Fruit fly (Drosophila melanogaster): ENCODE results near the gene eRF1.

The eRF1 gene

dm6 chr3L:20354872-20355271 lies 6.7 kb downstream of the eRF1 start:
- no peak for TF ChIP-seq CG15710 (tag; optimal IDR thresholded peaks at IDR 0.05)
- no peak for TF ChIP-seq Pif1A (GFP tag; optimal IDR thresholded peaks at IDR 0.05)
- no peak for TF ChIP-seq CG10348 (GFP tag; IDR thresholded peaks at IDR 0.05)
- TF ChIP-seq CG4496 (GFP tag; IDR thresholded peaks at IDR 0.05) = no peak
- no peak for TF ChIP-seq rn (GFP tag; IDR thresholded peaks at IDR 0.05)
- TF ChIP-seq EcR (GFP tag; optimal IDR thresholded peaks at IDR 0.05) = peak; percentile 82
- TF ChIP-seq CG8301 (tag; optimal IDR thresholded peaks at IDR 0.05) = no peak

- no peak for TF ChIP-seq CG4496 (GFP tag; IDR thresholded peaks at IDR 0.05)
- TF ChIP-seq CG17806 (tag; optimal IDR thresholded peaks at IDR 0.05) = no peak
- TF ChIP-seq CG8159 (tag; optimal IDR thresholded peaks at IDR 0.05) = no peak
Measured at dm6 chr3L:20356613-20357012, 8.5 kb downstream of the eRF1 start, which contains the start of gene kin17. kin17 (plus strand) TSS chr3L:20356807.

dm6 chr3L:20358212-20358611 lies 10.1 kb downstream of the eRF1 start, which contains the start of gene CG5665:
CG5665 (plus strand) TSS chr3L:20358512.
- no peak for TF ChIP-seq CG14655 (GFP tag; optimal IDR thresholded peaks at IDR 0.05)
- TF ChIP-seq CG9948 (tag; optimal IDR thresholded peaks at IDR 0.05) = no peak
- TF ChIP-seq CG4496 (GFP tag; IDR thresholded peaks at IDR 0.05) = no peak
- TF ChIP-seq Ets98B (GFP tag; IDR thresholded peaks at IDR 0.05) = no peak
- TF ChIP-seq Snoo (tag; optimal IDR thresholded peaks at IDR 0.05) = no peak
- TF ChIP-seq Pif1B (GFP tag; optimal IDR thresholded peaks at IDR 0.05) = no peak
- no peak for TF ChIP-seq CG8301 (tag; optimal IDR thresholded peaks at IDR 0.05)
- no peak for TF ChIP-seq Pif1A (GFP tag; optimal IDR thresholded peaks at IDR 0.05)
- no peak for TF ChIP-seq CG17806 (tag; optimal IDR thresholded peaks at IDR 0.05)

- no peak for TF ChIP-seq CG12605 (GFP tag; IDR thresholded peaks at IDR 0.05)
- no peak for TF ChIP-seq Ets98B (GFP tag; IDR thresholded peaks at IDR 0.05)
- TF ChIP-seq CG14655 (GFP tag; optimal IDR thresholded peaks at IDR 0.05) = no peak
- no peak for TF ChIP-seq CG8301 (tag; optimal IDR thresholded peaks at IDR 0.05)
- TF ChIP-seq Pif1A (GFP tag; optimal IDR thresholded peaks at IDR 0.05) = no peak
- no peak for TF ChIP-seq CG4496 (GFP tag; IDR thresholded peaks at IDR 0.05)
- TF ChIP-seq CG17806 (tag; optimal IDR thresholded peaks at IDR 0.05) = no peak
- TF ChIP-seq rn (GFP tag; IDR thresholded peaks at IDR 0.05) = no peak
- no peak for TF ChIP-seq CG8159 (tag; optimal IDR thresholded peaks at IDR 0.05)
- no peak for TF ChIP-seq CG32121 (GFP tag; IDR thresholded peaks at IDR 0.05)
- TF ChIP-seq EcR (GFP tag; optimal IDR thresholded peaks at IDR 0.05) = no peak
- TF ChIP-seq CG34367 (tag; optimal IDR thresholded peaks at IDR 0.05) = no peak
- TF ChIP-seq CG15710 (tag; optimal IDR thresholded peaks at IDR 0.05) = no peak
- TF ChIP-seq fd96Ca (GFP tag; IDR thresholded peaks at IDR 0.05) = no peak
- TF ChIP-seq Snoo (tag; optimal IDR thresholded peaks at IDR 0.05) = no peak
Measured at dm6 chr3L:20361389-20361788, 13.2 kb downstream of the eRF1 start, which contains the start of gene Prim2. Prim2 (minus strand) TSS chr3L:20361585.

- TF ChIP-seq CG4496 (GFP tag; IDR thresholded peaks at IDR 0.05) (no peak), CG8159 (tag; optimal IDR thresholded peaks at IDR 0.05) (no peak), CG34367 (tag; optimal IDR thresholded peaks at IDR 0.05) (no peak), CG32121 (GFP tag; IDR thresholded peaks at IDR 0.05) (no peak), gl (tag; optimal IDR thresholded peaks at IDR 0.05) (no peak), CG10348 (GFP tag; IDR thresholded peaks at IDR 0.05) (no peak), Pif1B (GFP tag; optimal IDR thresholded peaks at IDR 0.05) (no peak), CG9948 (tag; optimal IDR thresholded peaks at IDR 0.05) (no peak), CG17806 (tag; optimal IDR thresholded peaks at IDR 0.05) (no peak), rn (GFP tag; IDR thresholded peaks at IDR 0.05) (no peak), Snoo (tag; optimal IDR thresholded peaks at IDR 0.05) (no peak), CG8301 (tag; optimal IDR thresholded peaks at IDR 0.05) (no peak), CG13204 (GFP tag; optimal IDR thresholded peaks at IDR 0.05) (no peak), CG14655 (GFP tag; optimal IDR thresholded peaks at IDR 0.05) (no peak), fd96Ca (GFP tag; IDR thresholded peaks at IDR 0.05) (no peak), EcR (GFP tag; optimal IDR thresholded peaks at IDR 0.05) (no peak)
Measured at dm6 chr3L:20366074-20366473, 17.9 kb downstream of the eRF1 start.

- TF ChIP-seq CG14655 (GFP tag; optimal IDR thresholded peaks at IDR 0.05) = no peak
- no peak for TF ChIP-seq CG9948 (tag; optimal IDR thresholded peaks at IDR 0.05)
- TF ChIP-seq CG13204 (GFP tag; optimal IDR thresholded peaks at IDR 0.05) = no peak
- TF ChIP-seq CG10348 (GFP tag; IDR thresholded peaks at IDR 0.05) = no peak
- TF ChIP-seq EcR (GFP tag; optimal IDR thresholded peaks at IDR 0.05) = no peak
- no peak for TF ChIP-seq CG17806 (tag; optimal IDR thresholded peaks at IDR 0.05)
- no peak for TF ChIP-seq Snoo (tag; optimal IDR thresholded peaks at IDR 0.05)
Measured at dm6 chr3L:20366674-20367372, 18.7 kb downstream of the eRF1 start, which contains the start of the genes Toll-9 and in. Toll-9 (minus strand) TSS chr3L:20366724. in (plus strand) TSS chr3L:20367198.

dm6 chr3L:20370013-20370412 lies 21.9 kb downstream of the eRF1 start, which contains the start of gene CG13247:
CG13247 (plus strand) TSS chr3L:20370313.
- no peak for TF ChIP-seq CG8159 (tag; optimal IDR thresholded peaks at IDR 0.05)
- no peak for TF ChIP-seq Snoo (tag; optimal IDR thresholded peaks at IDR 0.05)
- no peak for TF ChIP-seq gl (tag; optimal IDR thresholded peaks at IDR 0.05)
- no peak for TF ChIP-seq CG17806 (tag; optimal IDR thresholded peaks at IDR 0.05)
- no peak for TF ChIP-seq CG32121 (GFP tag; IDR thresholded peaks at IDR 0.05)
- TF ChIP-seq CG9948 (tag; optimal IDR thresholded peaks at IDR 0.05) = no peak
- no peak for TF ChIP-seq CG14655 (GFP tag; optimal IDR thresholded peaks at IDR 0.05)
- no peak for TF ChIP-seq Pif1B (GFP tag; optimal IDR thresholded peaks at IDR 0.05)
- TF ChIP-seq Pif1A (GFP tag; optimal IDR thresholded peaks at IDR 0.05) = no peak
- no peak for TF ChIP-seq rn (GFP tag; IDR thresholded peaks at IDR 0.05)
